Worm (Caenorhabditis elegans): Measurements from ENCODE around the gene rike-1.

rike-1 gene

DNA sequence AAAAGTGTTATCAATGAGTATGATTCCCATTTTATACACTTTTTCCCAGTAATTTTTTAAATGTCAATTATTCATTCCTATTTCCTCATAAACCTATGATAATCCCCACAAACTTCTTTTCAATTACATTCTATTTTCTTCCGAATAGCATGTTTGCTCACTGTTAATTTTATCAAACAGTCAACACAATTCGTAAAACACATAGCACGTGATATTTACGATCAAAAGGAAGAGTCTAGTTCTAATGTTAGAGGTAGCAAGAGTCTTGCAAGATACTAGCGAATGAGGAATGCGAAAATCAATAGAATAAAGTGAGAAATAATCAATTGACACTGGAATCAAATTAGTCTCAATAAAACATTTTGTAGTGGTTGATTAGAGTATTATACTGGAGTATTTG lies 6.3 kb downstream of the rike-1 start:
- no peak for TF ChIP-seq him-1 (tag; optimal IDR thresholded peaks at IDR 0.05)
- TF ChIP-seq dao-5 (tag; optimal IDR thresholded peaks at IDR 0.05), result no peak

DNA sequence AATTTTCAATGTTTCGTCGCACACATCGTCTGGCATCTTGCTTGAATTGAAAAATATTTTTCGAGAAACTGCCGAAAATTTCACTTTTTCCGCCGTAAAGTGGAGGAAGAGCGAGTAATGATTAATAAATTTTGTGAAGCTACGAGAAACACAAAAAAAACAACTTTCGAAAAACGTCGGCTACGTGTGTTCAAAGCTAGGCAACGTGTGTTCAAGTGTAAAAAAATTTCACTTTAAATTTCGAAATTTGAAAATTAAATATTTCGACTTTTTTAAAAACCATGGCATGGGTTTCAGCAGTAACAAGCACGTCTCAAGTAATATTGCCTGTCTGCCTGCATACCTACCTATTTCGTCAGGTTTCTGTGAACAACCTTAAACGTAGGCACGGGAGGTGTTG lies 9.4 kb downstream of the rike-1 start, which contains the start of gene tag-191:
tag-191 (minus strand) TSS at position 101 of the 400 bp plus-strand sequence.
- TF ChIP-seq W03F9.2 (tag; optimal IDR thresholded peaks at IDR 0.05) (no peak), dao-5 (tag; optimal IDR thresholded peaks at IDR 0.05) (no peak), him-1 (tag; optimal IDR thresholded peaks at IDR 0.05) (no peak)

DNA sequence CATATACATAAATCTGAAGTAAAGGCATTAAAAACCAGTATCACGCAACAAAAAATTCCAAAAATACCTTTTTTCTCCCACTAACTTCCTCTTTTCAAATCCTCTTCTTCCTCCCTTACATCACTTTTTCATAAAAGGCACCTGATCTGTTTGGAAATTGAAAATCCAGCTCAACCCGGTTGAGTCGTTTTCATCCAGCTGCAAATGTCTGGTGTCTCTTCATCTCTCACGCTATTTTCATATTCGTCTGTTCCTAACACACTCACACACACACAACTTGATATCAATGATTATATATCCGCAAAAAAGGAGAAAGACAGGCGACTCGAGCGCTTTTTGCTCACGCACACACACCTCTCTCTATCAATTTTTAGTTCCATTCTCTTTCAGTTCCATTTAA lies 13.3 kb downstream of the rike-1 start:
- TF ChIP-seq W03F9.2 (tag; optimal IDR thresholded peaks at IDR 0.05) (no peak), dao-5 (tag; optimal IDR thresholded peaks at IDR 0.05) (no peak), him-1 (tag; optimal IDR thresholded peaks at IDR 0.05) (no peak)

DNA sequence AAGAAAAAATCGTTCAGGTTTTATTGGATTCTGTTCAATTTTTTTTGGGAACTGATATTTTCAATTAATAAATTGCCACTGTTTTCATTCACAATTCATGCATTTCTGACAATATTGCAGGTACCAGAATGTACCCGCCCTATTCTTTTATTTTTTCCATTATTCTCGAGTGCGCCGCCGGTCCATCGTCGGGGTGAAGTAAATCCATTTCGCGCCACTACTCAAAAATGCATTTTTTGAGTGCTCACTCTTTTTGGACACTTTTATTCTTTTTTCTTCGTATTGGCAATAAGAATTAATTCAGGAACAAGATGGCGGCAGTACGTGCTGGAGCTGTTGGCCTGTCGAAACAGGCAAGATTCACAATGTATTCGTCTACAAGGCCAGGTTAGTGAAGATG lies 14.9 kb downstream of the rike-1 start, which contains the start of gene kcnl-4:
kcnl-4 (plus strand) TSS at position 301 of the 400 bp plus-strand sequence.
- no peak for TF ChIP-seq W03F9.2 (tag; optimal IDR thresholded peaks at IDR 0.05)
- no peak for TF ChIP-seq dao-5 (tag; optimal IDR thresholded peaks at IDR 0.05)
- no peak for TF ChIP-seq him-1 (tag; optimal IDR thresholded peaks at IDR 0.05)

DNA sequence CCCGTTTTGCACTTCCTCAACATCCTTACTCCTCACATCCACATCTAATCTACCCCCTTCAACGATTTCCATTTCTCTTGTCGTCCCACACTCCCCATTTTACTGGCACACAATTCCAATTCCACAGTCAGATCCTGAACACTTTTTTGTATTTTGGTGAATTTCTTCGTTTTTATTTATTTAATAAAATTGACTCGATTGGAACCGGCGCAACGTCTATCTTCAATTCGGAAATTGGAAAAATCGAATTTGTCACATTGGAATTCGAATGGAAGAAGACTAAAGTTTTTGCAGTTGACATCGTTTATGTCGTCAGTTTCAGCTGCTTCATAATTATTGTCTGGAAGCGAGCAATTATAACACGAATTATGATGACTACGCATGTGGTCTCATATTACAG lies 18.5 kb downstream of the rike-1 start:
- TF ChIP-seq dao-5 (tag; optimal IDR thresholded peaks at IDR 0.05) (no peak), him-1 (tag; optimal IDR thresholded peaks at IDR 0.05) (no peak), W03F9.2 (tag; optimal IDR thresholded peaks at IDR 0.05) (no peak)

DNA sequence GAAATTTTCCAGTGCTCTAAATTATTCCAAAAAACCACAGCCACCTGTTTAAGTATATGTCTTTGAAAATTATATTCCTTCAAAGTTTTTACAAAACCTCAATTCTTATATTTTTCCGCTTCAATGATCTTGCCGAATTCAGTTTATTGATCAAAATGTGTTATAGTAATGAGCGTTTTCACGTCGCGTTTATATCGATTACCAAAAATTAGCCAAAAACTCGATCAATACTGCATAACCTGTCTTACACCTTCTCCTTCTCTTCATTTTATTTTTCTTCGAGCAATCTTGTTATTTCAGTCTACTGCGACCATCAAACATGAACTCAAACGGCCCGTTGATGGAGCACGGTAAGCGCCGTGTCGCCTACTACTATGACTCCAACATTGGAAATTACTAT lies 20.6 kb downstream of the rike-1 start, which contains the start of gene hda-1:
hda-1 (plus strand) TSS at position 301 of the 400 bp plus-strand sequence.
- no peak for TF ChIP-seq dao-5 (tag; optimal IDR thresholded peaks at IDR 0.05)

DNA sequence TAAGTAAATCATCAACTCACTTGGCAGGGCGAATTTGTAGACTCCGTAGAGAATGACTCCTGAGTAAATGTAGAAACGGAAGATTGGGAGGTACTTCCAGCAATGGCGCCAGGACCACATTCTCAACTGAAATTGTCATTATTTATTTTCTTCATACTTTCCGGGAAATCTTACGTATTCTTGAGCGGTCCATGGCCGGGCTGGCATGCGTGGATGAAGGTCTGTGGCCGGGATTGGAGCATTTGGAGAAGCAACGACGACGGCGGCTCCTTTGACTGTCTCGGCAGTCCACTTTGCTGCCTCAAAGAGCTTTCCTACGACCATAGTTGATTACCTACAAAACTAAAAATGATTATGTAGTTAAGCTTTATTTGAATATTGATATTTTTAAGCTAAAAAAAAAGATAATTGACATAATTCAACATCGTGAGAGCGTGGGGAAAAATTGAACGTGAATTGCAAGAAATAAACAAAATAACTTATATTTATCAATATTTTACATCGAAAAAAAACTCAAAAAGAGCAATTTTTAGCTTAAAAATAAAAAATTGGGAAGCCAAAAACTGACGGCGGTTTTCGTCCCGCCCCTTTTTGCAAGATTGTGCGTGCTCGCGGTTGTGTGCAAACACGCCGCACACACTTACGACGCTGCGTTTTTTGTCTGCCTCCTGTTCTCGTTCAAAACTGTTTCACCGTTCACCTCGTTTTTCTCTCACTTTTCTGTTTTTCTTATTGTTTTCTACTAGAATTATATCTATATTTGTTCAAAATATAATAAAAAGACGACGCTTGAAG lies 21.7 kb downstream of the rike-1 start, which contains the start of gene ril-1:
ril-1 (minus strand) TSS at position 342 of the 795 bp plus-strand sequence.
- TF ChIP-seq W03F9.2 (tag; optimal IDR thresholded peaks at IDR 0.05) (peak; percentile 50), dao-5 (tag; optimal IDR thresholded peaks at IDR 0.05) (no peak), him-1 (tag; optimal IDR thresholded peaks at IDR 0.05) (no peak)

DNA sequence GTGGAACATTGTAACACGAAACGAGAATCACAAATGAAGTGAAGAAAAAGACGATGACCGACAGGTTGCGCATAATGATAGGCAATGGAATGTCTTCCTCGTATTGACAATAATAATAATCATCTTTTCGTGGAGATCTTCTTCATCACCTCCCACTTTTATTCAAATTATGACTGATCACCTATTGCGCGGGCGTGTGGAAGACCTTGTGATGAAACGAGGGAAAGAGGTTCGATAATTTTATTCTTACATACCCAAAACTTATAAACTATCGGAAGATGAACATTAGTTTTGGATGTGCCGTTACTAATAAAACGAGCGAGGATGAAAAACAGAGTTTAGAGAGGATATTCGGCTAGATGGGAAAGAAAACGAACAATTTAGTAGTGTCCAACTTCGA lies 22.6 kb downstream of the rike-1 start, which contains the start of gene C53A5.2:
C53A5.2 (minus strand) TSS at position 101 of the 400 bp plus-strand sequence.
- TF ChIP-seq dao-5 (tag; optimal IDR thresholded peaks at IDR 0.05) (no peak), him-1 (tag; optimal IDR thresholded peaks at IDR 0.05) (no peak), W03F9.2 (tag; optimal IDR thresholded peaks at IDR 0.05) (no peak)

DNA sequence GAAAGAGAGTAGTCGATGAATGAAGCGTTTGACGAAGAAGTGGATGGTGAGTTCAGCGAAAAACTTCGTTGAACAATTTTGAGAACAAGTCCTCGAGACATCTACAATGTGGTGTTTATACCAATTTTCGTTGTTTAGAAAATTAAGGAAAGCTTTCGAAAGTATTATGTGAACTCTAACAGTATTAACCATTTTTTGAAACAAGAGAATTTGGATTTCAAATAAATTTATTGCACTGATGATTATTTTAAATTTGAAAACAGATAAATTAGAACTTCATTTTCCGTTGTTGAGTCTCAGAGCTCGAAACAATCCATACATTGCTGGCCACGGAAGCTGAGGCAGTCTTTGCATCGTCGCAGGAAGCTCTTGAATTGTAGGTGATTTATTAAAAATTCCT lies 23.2 kb downstream of the rike-1 start, which contains the start of gene C53A5.16:
C53A5.16 (minus strand) TSS at position 101 of the 400 bp plus-strand sequence.
- no peak for TF ChIP-seq dao-5 (tag; optimal IDR thresholded peaks at IDR 0.05)
- TF ChIP-seq him-1 (tag; optimal IDR thresholded peaks at IDR 0.05), result no peak
- TF ChIP-seq W03F9.2 (tag; optimal IDR thresholded peaks at IDR 0.05), result no peak

DNA sequence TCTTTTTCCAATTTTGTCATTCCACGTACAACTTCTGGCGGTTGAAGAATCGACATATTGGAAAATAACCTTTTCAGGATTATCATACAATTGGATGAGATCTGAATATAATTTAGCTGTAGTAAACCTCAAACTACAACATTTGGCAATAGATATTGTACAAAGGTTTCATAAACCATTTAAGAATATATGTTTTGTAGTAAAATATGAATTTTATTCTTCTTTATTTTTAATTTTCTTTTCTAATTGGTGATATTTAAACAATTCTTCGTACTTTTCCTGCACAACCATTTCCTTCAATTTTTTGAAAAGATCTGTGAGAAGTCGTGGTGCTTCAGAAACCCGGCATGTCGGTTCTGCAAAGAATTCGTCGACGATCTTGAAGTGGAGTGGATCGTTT lies 24.7 kb downstream of the rike-1 start, which contains the start of gene C53A5.17:
C53A5.17 (minus strand) TSS at position 101 of the 400 bp plus-strand sequence.
- TF ChIP-seq dao-5 (tag; optimal IDR thresholded peaks at IDR 0.05) (no peak), him-1 (tag; optimal IDR thresholded peaks at IDR 0.05) (no peak), W03F9.2 (tag; optimal IDR thresholded peaks at IDR 0.05) (no peak)

DNA sequence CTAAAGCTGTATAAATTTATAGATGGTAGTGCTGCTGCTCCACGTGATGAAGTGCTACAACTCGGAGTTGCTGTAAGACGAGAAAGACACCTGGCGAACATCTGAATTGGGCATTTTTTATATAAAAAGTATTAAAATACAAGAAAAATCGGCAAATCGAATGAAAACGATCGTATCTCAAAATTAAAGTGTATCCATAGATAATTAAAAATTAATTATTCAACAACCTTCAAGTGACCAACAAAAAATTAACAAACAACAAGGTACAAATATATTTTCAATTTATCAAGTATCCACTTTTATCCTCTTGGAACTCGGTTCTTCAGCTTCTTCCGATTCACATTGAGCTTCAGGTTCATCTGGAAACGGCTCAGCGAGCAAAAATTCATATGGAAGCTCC lies 26.4 kb downstream of the rike-1 start, which contains the start of gene R02D5.8:
R02D5.8 (minus strand) TSS at position 101 of the 400 bp plus-strand sequence.
- TF ChIP-seq W03F9.2 (tag; optimal IDR thresholded peaks at IDR 0.05) (no peak), him-1 (tag; optimal IDR thresholded peaks at IDR 0.05) (no peak), dao-5 (tag; optimal IDR thresholded peaks at IDR 0.05) (no peak)

DNA sequence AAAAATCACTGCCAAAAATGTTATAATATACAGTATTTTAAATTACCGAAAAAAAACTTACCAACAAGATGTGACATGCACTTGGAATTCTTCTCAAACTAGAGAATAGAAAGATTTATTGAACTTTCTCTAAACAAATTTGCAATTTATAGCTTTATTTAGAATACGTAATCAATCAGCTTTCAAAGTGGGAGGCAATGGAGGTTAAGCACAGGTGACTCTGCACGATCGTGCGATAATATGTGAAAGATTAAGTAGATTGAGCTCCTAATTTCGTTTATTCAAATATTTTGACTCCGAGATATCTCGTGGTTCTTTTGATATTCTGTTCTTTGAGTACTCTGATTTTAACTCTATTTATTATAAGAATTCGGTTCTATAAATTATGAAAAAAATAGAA lies 27.7 kb downstream of the rike-1 start, which contains the start of gene R02D5.6:
R02D5.6 (minus strand) TSS at position 101 of the 400 bp plus-strand sequence.
- no peak for TF ChIP-seq dao-5 (tag; optimal IDR thresholded peaks at IDR 0.05)
- TF ChIP-seq W03F9.2 (tag; optimal IDR thresholded peaks at IDR 0.05), result no peak
- no peak for TF ChIP-seq him-1 (tag; optimal IDR thresholded peaks at IDR 0.05)

DNA sequence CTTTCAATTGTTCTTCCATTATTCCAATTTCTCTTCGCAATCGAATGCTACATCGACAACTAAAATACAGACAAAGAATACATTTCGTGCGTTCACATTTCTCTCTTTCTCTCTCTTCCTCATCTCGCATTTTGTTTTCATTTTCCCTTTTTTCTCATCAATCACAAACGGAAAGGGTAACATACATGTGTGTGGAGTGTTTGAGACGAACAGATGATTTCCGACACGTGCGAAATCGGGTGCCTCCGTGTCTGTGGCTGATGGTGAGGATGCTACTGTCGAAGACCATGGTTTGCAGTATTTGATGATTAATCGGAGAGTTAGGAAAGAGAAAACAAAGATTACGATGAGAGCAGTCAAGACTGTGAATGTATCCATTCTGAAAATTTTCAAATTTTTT lies 34.9 kb downstream of the rike-1 start, which contains the start of gene R02D5.9:
R02D5.9 (minus strand) TSS at position 378 of the 400 bp plus-strand sequence.
- no peak for TF ChIP-seq W03F9.2 (tag; optimal IDR thresholded peaks at IDR 0.05)
- TF ChIP-seq him-1 (tag; optimal IDR thresholded peaks at IDR 0.05), result no peak
- TF ChIP-seq dao-5 (tag; optimal IDR thresholded peaks at IDR 0.05), result no peak

DNA sequence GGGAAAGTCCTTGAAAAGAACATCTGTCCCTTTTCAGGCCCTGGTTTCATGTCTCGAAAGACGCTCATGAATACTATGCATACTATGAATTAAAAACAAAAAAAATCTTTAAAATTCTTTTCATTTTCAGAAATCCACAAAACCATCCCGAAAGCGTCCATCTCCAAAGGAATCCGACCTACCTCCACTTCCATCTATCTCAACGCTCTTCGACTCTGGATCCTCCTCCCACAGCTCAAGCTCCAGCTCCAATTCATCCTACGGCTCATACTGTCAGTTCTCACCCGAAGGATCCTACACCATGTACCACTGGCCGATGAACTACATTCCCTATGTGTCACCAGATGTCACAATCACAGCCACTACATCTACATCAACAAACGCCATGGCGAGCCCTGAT lies 37.1 kb downstream of the rike-1 start:
- TF ChIP-seq him-1 (tag; optimal IDR thresholded peaks at IDR 0.05) (no peak), W03F9.2 (tag; optimal IDR thresholded peaks at IDR 0.05) (no peak)

Measured in whole organism, L4/young adult.